Fruit fly (Drosophila melanogaster) whole organism, wandering third instar larva: ENCODE data around the gene CG42709.

Experiments
- Abd-B ChIP-seq: fragments of >200 bp; optimal IDR thresholded peaks from 2 replicates; lab custom pipeline; 2017; ENCODE audit warnings: missing biosample characterization, missing genetic modification characterization
- CG32264 ChIP-seq: fragments of 200-800 bp; sonication (Bioruptor generic); optimal IDR thresholded peaks from 2 replicates; lab custom pipeline; 2016; ENCODE audit warnings: missing biosample characterization, missing genetic modification characterization
- CG9705 ChIP-seq: fragments of 200-800 bp; sonication (Bioruptor generic); optimal IDR thresholded peaks from 2 replicates; lab custom pipeline; 2018; ENCODE audit warnings: missing biosample characterization, mild to moderate bottlenecking, missing genetic modification characterization
- CrebA ChIP-seq: fragments of 200-800 bp; sonication (Bioruptor generic); optimal IDR thresholded peaks from 2 replicates; lab custom pipeline; 2016; ENCODE audit warnings: missing biosample characterization, mild to moderate bottlenecking, missing genetic modification characterization, borderline replicate concordance
- Dfd ChIP-seq: fragments of >200 bp; optimal IDR thresholded peaks from 2 replicates; lab custom pipeline; 2017; ENCODE audit warnings: missing biosample characterization, missing genetic modification characterization
- Dif ChIP-seq: fragments of 200-275, 200-300 bp; sonication (Bioruptor generic); optimal IDR thresholded peaks from 2 replicates; lab custom pipeline; 2018; ENCODE audit warnings: missing biosample characterization, missing genetic modification characterization; ENCODE audit not compliant: partially characterized antibody
- Hr78 ChIP-seq: fragments of >200 bp; optimal IDR thresholded peaks from 2 replicates; lab custom pipeline; 2017; ENCODE audit warnings: missing biosample characterization, missing genetic modification characterization
- Hr83 ChIP-seq: fragments of 200-300 bp; sonication (Bioruptor generic); optimal IDR thresholded peaks from 2 replicates; lab custom pipeline; 2016; ENCODE audit warnings: missing biosample characterization, mild to moderate bottlenecking, missing genetic modification characterization, moderate library complexity; ENCODE audit not compliant: poor library complexity, severe bottlenecking
- Mio ChIP-seq: sonication (Bioruptor generic); optimal IDR thresholded peaks from 2 replicates; lab custom pipeline; 2016; ENCODE audit warnings: missing biosample characterization, missing genetic modification characterization
- Myc ChIP-seq: fragments of >200 bp; optimal IDR thresholded peaks from 2 replicates; lab custom pipeline; 2017
- N ChIP-seq: fragments of >200 bp; optimal IDR thresholded peaks from 2 replicates; lab custom pipeline; 2018; ENCODE audit warnings: missing biosample characterization, missing external identifiers, missing genetic modification characterization
- OdsH ChIP-seq: fragments of 200-800 bp; sonication (Bioruptor generic); optimal IDR thresholded peaks from 2 replicates; lab custom pipeline; 2016; ENCODE audit warnings: missing biosample characterization, mild to moderate bottlenecking, missing genetic modification characterization
- Rel ChIP-seq, 2 experiments: fragments of 200-800 bp; sonication (Bioruptor generic) in 1 of 2; optimal IDR thresholded peaks; 2 replicates in 1 of 2; 3 replicates in 1 of 2; lab custom pipeline; 2016 to 2019; ENCODE audit warnings: mild to moderate bottlenecking in 2 of 2, missing biosample characterization in 2 of 2, missing genetic modification characterization in 2 of 2, moderate library complexity in 1 of 2
- Sp1 ChIP-seq: fragments of 200-800 bp; sonication (Bioruptor generic); optimal IDR thresholded peaks from 3 replicates; lab custom pipeline; 2019; ENCODE audit warnings: missing biosample characterization, mild to moderate bottlenecking, missing genetic modification characterization, moderate library complexity
- Vsx2 ChIP-seq: fragments of 200-300, 225-300 bp; sonication (Bioruptor generic); optimal IDR thresholded peaks from 2 replicates; lab custom pipeline; 2018; ENCODE audit warnings: missing biosample characterization, missing genetic modification characterization; ENCODE audit not compliant: partially characterized antibody
- br ChIP-seq: fragments of 200-800 bp; sonication (Bioruptor generic); optimal IDR thresholded peaks from 2 replicates; lab custom pipeline; 2016; ENCODE audit warnings: missing biosample characterization, missing genetic modification characterization
- brk ChIP-seq: fragments of 200-800 bp; sonication (Bioruptor generic); optimal IDR thresholded peaks from 2 replicates; lab custom pipeline; 2016; ENCODE audit warnings: missing biosample characterization, mild to moderate bottlenecking, missing genetic modification characterization
- dl ChIP-seq, 2 experiments: fragments of 175-275, 200-275 bp in 1 of 2; fragments of 200-275 bp in 1 of 2; sonication (Bioruptor generic); optimal IDR thresholded peaks; lab custom pipeline; 2018; ENCODE audit warnings: mild to moderate bottlenecking in 2 of 2, missing biosample characterization in 2 of 2, missing genetic modification characterization in 2 of 2, moderate library complexity in 2 of 2; ENCODE audit not compliant: partially characterized antibody in 2 of 2, insufficient read depth in 1 of 2
- dmrt93B ChIP-seq: fragments of 200-800 bp; sonication (Bioruptor generic); optimal IDR thresholded peaks from 2 replicates; lab custom pipeline; 2018; ENCODE audit warnings: missing biosample characterization, mild to moderate bottlenecking, missing genetic modification characterization
- dsf ChIP-seq: sonication (Bioruptor generic); optimal IDR thresholded peaks from 2 replicates; lab custom pipeline; 2016; ENCODE audit warnings: missing biosample characterization, missing genetic modification characterization, borderline replicate concordance
- ey ChIP-seq: fragments of 200-800 bp; sonication (Bioruptor generic); optimal IDR thresholded peaks from 2 replicates; lab custom pipeline; 2016; ENCODE audit warnings: missing biosample characterization, missing genetic modification characterization
- fru ChIP-seq: fragments of 200-800 bp; sonication (Bioruptor generic); optimal IDR thresholded peaks from 3 replicates; lab custom pipeline; 2016; ENCODE audit warnings: missing biosample characterization, mild to moderate bottlenecking, missing genetic modification characterization
- h ChIP-seq: fragments of 200-800 bp; sonication (Bioruptor generic); optimal IDR thresholded peaks from 3 replicates; lab custom pipeline; 2016; ENCODE audit warnings: missing biosample characterization, mild to moderate bottlenecking, missing genetic modification characterization
- lola ChIP-seq: fragments of >200 bp; optimal IDR thresholded peaks from 2 replicates; lab custom pipeline; 2017; ENCODE audit warnings: missing biosample characterization, missing genetic modification characterization
- pan ChIP-seq: fragments of >200 bp; optimal IDR thresholded peaks from 2 replicates; lab custom pipeline; 2017
- psq ChIP-seq: fragments of 200-800 bp; sonication (Bioruptor generic); optimal IDR thresholded peaks from 3 replicates; lab custom pipeline; 2017; ENCODE audit warnings: missing biosample characterization, mild to moderate bottlenecking, missing genetic modification characterization, moderate library complexity
- rgr ChIP-seq: fragments of 200-800 bp; sonication (Bioruptor generic); optimal IDR thresholded peaks from 3 replicates; lab custom pipeline; 2016; ENCODE audit warnings: missing biosample characterization, mild to moderate bottlenecking, missing genetic modification characterization
- sv ChIP-seq: fragments of 200-800 bp; sonication (Bioruptor generic); optimal IDR thresholded peaks from 3 replicates; lab custom pipeline; 2016; ENCODE audit warnings: missing biosample characterization, missing genetic modification characterization
- tai ChIP-seq: sonication (Bioruptor generic); optimal IDR thresholded peaks from 2 replicates; lab custom pipeline; 2016; ENCODE audit warnings: missing biosample characterization, missing genetic modification characterization
- woc ChIP-seq: sonication (Bioruptor generic); optimal IDR thresholded peaks from 2 replicates; lab custom pipeline; 2016; ENCODE audit warnings: missing biosample characterization, mild to moderate bottlenecking, missing genetic modification characterization

The CG42709 gene

DNA sequence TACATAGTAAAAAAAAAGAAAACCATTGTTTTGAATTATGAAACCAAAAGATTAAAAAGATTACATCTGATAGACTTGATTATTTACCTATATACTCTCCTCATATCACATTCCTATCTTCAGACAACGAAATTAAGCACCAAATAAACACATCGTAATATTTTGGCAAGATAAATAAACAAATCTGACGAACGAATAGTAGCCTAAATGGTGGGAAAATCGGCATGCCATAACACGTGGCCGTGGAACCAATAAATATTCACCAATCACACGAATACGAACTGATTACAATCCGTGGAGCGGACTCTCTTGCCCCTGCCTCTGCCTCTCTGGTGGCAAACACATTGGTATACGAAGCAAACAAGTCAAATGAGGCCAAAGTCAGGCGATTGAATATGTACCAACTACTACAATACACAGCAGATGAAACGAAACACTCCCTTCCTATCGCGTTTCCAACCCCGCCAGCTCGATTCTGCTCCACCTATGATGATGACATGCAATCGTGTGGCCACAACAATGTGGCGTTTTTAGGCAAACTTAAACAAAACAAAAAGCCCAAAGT is 6.2 kb downstream of the CG42709 start:
- TF ChIP-seq rgr (GFP tag; lab: Kevin White, UChicago) (no peak), Dfd (GFP tag; lab: Kevin White, UChicago) (no peak)

DNA sequence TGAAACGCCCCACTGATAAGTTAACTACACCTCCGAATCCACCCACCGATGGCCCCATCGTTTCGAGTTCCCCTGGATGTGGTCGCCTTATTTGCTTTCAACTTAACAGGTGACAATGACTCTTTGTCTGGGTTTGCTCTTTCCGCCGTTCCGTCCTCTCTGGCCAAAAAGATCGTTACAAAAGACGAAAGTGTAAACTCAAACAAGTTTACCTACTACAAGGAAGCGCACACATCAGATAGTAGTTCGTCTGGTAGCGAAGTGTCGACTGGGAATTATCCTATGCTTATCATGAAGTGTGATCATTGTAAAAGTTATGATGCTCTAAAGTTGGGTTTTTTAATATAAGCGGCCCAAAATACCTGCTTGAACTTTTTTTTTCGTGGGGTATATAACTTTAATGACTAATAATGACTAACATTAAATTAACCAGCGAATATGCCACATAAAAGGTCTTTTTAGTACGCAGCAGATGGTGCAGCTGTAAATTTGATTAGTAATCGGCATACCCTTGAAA is 8.9 kb downstream of the CG42709 start:
- TF ChIP-seq CG9705 (GFP tag; lab: Kevin White, UChicago) (no peak), Sp1 (GFP tag; lab: Kevin White, UChicago) (peak; percentile 3), Abd-B (GFP tag; lab: Kevin White, UChicago) (no peak), br (peak; percentile 8), psq (peak; percentile 20), CrebA (GFP tag; lab: Kevin White, UChicago) (no peak), CG32264 (GFP tag; lab: Kevin White, UChicago) (no peak), Hr78 (GFP tag; lab: Kevin White, UChicago) (no peak), tai (no peak), OdsH (no peak), Dif (no peak), N (GFP tag; lab: Kevin White, UChicago) (no peak), dmrt93B (no peak), fru (GFP tag; lab: Kevin White, UChicago) (peak; percentile 54), Rel (GFP tag; optimal IDR thresholded peaks at IDR 0.05; lab: Kevin White, UChicago) (no peak), Rel (tag; optimal IDR thresholded peaks at IDR 0.05; lab: Kevin White, UChicago) (no peak), sv (GFP tag; lab: Kevin White, UChicago) (no peak), h (peak; percentile 16), dsf (GFP tag; lab: Kevin White, UChicago) (no peak), Vsx2 (GFP tag; lab: Kevin White, UChicago) (no peak), rgr (GFP tag; lab: Kevin White, UChicago) (no peak), dl (GFP tag; optimal IDR thresholded peaks at IDR 0.05; lab: Kevin White, UChicago; ENCODE audit: insufficient read depth in 1 of 2, partially characterized antibody in 2 of 2) (no peak)

DNA sequence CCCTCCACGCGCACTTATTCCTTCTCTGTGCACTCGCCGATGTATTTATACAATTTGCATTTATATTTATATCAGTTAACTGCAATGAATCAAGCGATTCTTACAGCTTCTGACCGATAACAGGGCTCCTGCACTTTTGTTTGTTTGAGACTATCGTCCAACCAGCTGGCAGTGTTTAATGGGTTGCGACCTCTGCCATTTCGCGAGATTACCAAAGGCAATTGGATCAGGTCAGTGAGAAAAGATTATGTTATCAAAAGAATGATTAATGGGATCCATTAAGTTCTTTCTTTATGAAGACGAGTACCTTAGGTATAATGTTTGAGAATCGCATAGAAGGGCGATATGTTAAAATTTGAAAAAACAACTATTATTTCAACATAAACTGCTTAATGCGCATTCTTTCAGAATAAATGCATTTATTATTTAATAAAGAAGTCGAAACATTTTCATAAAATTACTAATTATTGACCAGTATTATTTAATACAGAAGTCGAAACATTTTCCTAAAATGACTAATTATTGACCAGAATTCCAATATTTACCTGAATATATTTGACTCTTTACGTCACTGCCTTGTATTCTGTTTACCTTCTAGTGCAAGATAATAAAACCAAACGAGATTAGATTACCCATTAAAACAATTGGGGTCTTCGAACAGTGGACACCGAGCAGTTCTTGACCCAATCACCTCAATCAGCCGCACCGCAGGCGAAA is 9.6 kb downstream of the CG42709 start:
- no peak for TF ChIP-seq fru (GFP tag; lab: Kevin White, UChicago)
- no peak for TF ChIP-seq sv (GFP tag; lab: Kevin White, UChicago)
- no peak for TF ChIP-seq pan (lab: Kevin White, UChicago)
- TF ChIP-seq dsf (GFP tag; lab: Kevin White, UChicago), result no peak
- TF ChIP-seq Abd-B (GFP tag; lab: Kevin White, UChicago), result no peak
- TF ChIP-seq Myc (lab: Kevin White, UChicago), result no peak

DNA sequence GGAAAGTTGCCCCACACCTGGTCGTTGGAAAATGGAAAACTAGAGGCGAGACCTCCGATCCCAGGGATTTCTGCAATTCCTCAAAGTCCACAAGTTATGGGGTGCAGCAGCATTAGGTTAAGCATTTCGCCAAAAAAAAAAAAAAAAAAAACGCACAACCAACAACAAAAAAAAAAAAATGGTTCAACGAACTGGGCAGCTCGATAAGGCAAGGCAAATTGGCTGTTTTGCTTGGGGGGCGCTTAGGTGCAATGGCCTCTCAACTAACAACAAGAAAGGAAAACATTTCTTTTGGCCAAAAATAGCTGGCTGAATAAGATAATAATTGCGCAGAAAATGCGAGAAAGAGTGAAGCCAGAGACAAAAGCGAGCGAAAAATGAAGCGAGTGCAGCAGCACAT is 10.2 kb downstream of the CG42709 start:
- TF ChIP-seq Myc (lab: Kevin White, UChicago), result no peak
- peak; percentile 60 for TF ChIP-seq Vsx2 (GFP tag; lab: Kevin White, UChicago)
- TF ChIP-seq, all 38 proteins: peak for 1

DNA sequence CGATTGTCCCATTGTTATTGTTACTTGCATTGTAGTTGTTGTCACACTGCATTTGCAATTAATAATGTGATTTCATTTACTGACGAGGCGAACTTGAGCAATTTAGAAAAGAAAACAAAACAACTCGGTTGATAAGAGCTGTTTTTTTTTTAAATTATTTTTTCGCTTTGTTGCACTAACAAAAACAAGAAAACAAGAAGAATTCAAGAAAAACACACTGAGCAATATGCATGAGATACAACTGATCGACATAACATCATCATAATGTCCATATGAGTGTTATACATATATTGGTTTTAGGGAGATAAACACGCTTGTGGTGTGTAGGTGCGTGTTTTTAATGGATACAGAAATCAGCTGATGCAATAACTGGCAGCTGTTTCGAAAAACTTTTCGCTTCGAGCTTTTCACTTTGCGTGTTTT is 12.5 kb downstream of the CG42709 start:
- TF ChIP-seq Myc (lab: Kevin White, UChicago), result no peak
- peak; percentile 2 for TF ChIP-seq Sp1 (GFP tag; lab: Kevin White, UChicago)
- TF ChIP-seq fru (GFP tag; lab: Kevin White, UChicago), result peak; percentile 5
- TF ChIP-seq sv (GFP tag; lab: Kevin White, UChicago), result no peak
- TF ChIP-seq ey (GFP tag; lab: Kevin White, UChicago), result no peak
- no peak for TF ChIP-seq brk (GFP tag; lab: Kevin White, UChicago)
- no peak for TF ChIP-seq Hr78 (GFP tag; lab: Kevin White, UChicago)
- no peak for TF ChIP-seq lola (GFP tag; lab: Kevin White, UChicago)
- TF ChIP-seq dmrt93B, result no peak
- peak; percentile 23 for TF ChIP-seq Hr83 (GFP tag; lab: Kevin White, UChicago)
- no peak for TF ChIP-seq psq
- peak; percentile 20 for TF ChIP-seq woc (GFP tag; lab: Kevin White, UChicago)
- TF ChIP-seq Rel (GFP tag; optimal IDR thresholded peaks at IDR 0.05; lab: Kevin White, UChicago), result no peak
- TF ChIP-seq Rel (tag; optimal IDR thresholded peaks at IDR 0.05; lab: Kevin White, UChicago), result peak; percentile 37
- TF ChIP-seq CG32264 (GFP tag; lab: Kevin White, UChicago), result no peak
- peak; percentile 39 for TF ChIP-seq rgr (GFP tag; lab: Kevin White, UChicago)
- TF ChIP-seq Dfd (GFP tag; lab: Kevin White, UChicago), result no peak
- TF ChIP-seq dsf (GFP tag; lab: Kevin White, UChicago), result no peak
- TF ChIP-seq dl (GFP tag; optimal IDR thresholded peaks at IDR 0.05; lab: Kevin White, UChicago; ENCODE audit: insufficient read depth in 1 of 2, partially characterized antibody in 2 of 2), result no peak
- TF ChIP-seq Mio (GFP tag; lab: Kevin White, UChicago), result no peak
- peak; percentile 26 for TF ChIP-seq h
- TF ChIP-seq pan (lab: Kevin White, UChicago), result no peak
- TF ChIP-seq OdsH, result peak; percentile 11
